Worm (Caenorhabditis elegans) whole organism, early embryonic: ENCODE data around the gene C16E9.1.

Experiments used
- aly-1 ChIP-seq: sonication (generic microtip); optimal IDR thresholded peaks from 2 replicates; lab custom pipeline; 2016; ENCODE audit warnings: missing genetic modification characterization, missing compliant biosample characterization
- ama-1 ChIP-seq: fragments of 150-350 bp; optimal IDR thresholded peaks from 2 replicates; lab custom pipeline; 2014
- ets-7 ChIP-seq: sonication (generic microtip); optimal IDR thresholded peaks from 2 replicates; lab custom pipeline; 2016; ENCODE audit warnings: missing genotype, missing genetic modification characterization, missing compliant biosample characterization
- flt-1 ChIP-seq: fragments of 200-800 bp; sonication (Bioruptor generic); IDR thresholded peaks from 2 replicates; pipeline ENCODE4 v1.3.6; 2022; ENCODE audit warnings: missing genetic modification characterization, missing compliant biosample characterization
- hmbx-1 ChIP-seq: sonication (generic microtip); optimal IDR thresholded peaks from 2 replicates; lab custom pipeline; 2016; ENCODE audit warnings: mild to moderate bottlenecking, missing genetic modification characterization, missing compliant biosample characterization
- hmg-4 ChIP-seq: fragments of 200-800 bp; sonication (Bioruptor generic); optimal IDR thresholded peaks from 2 replicates; lab custom pipeline; 2018; ENCODE audit warnings: mild to moderate bottlenecking, missing genetic modification characterization, missing compliant biosample characterization
- pes-1 ChIP-seq: fragments of 200-800 bp; sonication (Bioruptor generic); IDR thresholded peaks from 2 replicates; pipeline ENCODE4 v1.3.6; 2022; ENCODE audit warnings: missing genetic modification reagents, missing genetic modification characterization, missing compliant biosample characterization
- scrt-1 ChIP-seq: fragments of 200-800 bp; sonication (Bioruptor generic); IDR thresholded peaks from 2 replicates; pipeline ENCODE4 v1.3.6; 2022; ENCODE audit warnings: missing genetic modification characterization, missing compliant biosample characterization
- tbx-11 ChIP-seq: fragments of 200-800 bp; sonication (Bioruptor generic); IDR thresholded peaks from 2 replicates; pipeline ENCODE4 v1.3.6; 2022; ENCODE audit warnings: missing genetic modification characterization, missing compliant biosample characterization
- tbx-37 ChIP-seq: fragments of 200-800 bp; sonication (Bioruptor generic); conservative IDR thresholded peaks from 2 replicates; pipeline ENCODE4 v1.3.6; 2022; ENCODE audit warnings: missing genetic modification reagents, missing genetic modification characterization, missing compliant biosample characterization
- tra-4 ChIP-seq: sonication (generic microtip); optimal IDR thresholded peaks from 2 replicates; lab custom pipeline; 2017; ENCODE audit warnings: missing genetic modification characterization, missing compliant biosample characterization

ce11 chrX:6962347-6962746 is 22.3 kb downstream of the C16E9.1 start:
- TF ChIP-seq flt-1 (GFP tag; lab: Robert Waterston, UW) (no peak), ama-1 (lab: Kevin White, UChicago) (no peak), tbx-11 (GFP tag; lab: Robert Waterston, UW) (no peak), scrt-1 (GFP tag; lab: Robert Waterston, UW) (no peak), tbx-37 (GFP tag; lab: Robert Waterston, UW) (no peak), ets-7 (tag; lab: Kevin White, UChicago) (no peak), tra-4 (no peak), hmbx-1 (tag; lab: Kevin White, UChicago) (no peak), pes-1 (no peak), aly-1 (tag; lab: Kevin White, UChicago) (no peak), hmg-4 (no peak)
